Worm (Caenorhabditis elegans): ENCODE data around the gene F47D12.6.

DNA sequence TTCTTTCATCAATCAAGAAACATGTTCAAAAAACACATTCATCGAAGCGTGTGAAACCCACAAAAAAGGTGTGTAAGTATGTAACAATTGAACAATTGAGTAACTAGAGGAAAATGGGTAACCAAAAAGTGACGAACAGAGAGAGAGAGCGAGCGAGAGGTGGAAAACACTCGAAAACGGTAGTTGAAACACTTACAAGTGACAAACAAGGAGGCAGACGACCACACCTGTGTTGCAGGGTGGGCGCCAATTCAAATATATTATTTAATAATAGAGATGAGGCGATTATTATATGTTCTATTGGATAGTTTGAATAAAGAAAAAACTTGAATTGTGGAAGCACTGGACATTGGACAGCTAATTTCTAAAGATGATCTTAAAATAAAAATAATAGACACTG is 2.3 kb upstream of the F47D12.6 start:
- TF ChIP-seq ces-1 (GFP tag; optimal IDR thresholded peaks at IDR 0.05), result no peak
- TF ChIP-seq mep-1 (tag; optimal IDR thresholded peaks at IDR 0.05), result no peak
- TF ChIP-seq blmp-1 (tag; optimal IDR thresholded peaks at IDR 0.05), result no peak
- no peak for TF ChIP-seq nhr-12 (tag; optimal IDR thresholded peaks at IDR 0.05)
- TF ChIP-seq nhr-237 (tag; optimal IDR thresholded peaks at IDR 0.05), result no peak
- TF ChIP-seq lsy-2 (tag; optimal IDR thresholded peaks at IDR 0.05), result no peak
